Fruit fly (Drosophila melanogaster) whole organism, embryonic: Measurements from ENCODE around the gene DAAM.

ENCODE experiments used
- C15 ChIP-seq: fragments of 200-800 bp; sonication (Bioruptor generic); IDR thresholded peaks from 3 replicates; pipeline ENCODE4 v1.3.6; 2022; ENCODE audit warnings: missing biosample characterization, missing genetic modification characterization
- CG10147 ChIP-seq: fragments of 200-800 bp; sonication (Bioruptor generic); optimal IDR thresholded peaks from 2 replicates; lab custom pipeline; 2019; ENCODE audit warnings: missing biosample characterization, mild to moderate bottlenecking, missing genetic modification characterization, moderate library complexity
- CG10543 ChIP-seq: fragments of 200-800 bp; sonication (Bioruptor generic); optimal IDR thresholded peaks from 3 replicates; lab custom pipeline; 2017; ENCODE audit warnings: missing biosample characterization, mild to moderate bottlenecking, missing genetic modification characterization, moderate library complexity
- CG11723 ChIP-seq: fragments of 200-800 bp; sonication (Bioruptor generic); optimal IDR thresholded peaks from 2 replicates; lab custom pipeline; 2017; ENCODE audit warnings: missing biosample characterization, mild to moderate bottlenecking, missing genetic modification characterization
- CG13296 ChIP-seq: fragments of 200-800 bp; sonication (Bioruptor generic); optimal IDR thresholded peaks from 3 replicates; lab custom pipeline; 2018; ENCODE audit warnings: missing biosample characterization, mild to moderate bottlenecking, missing genetic modification characterization
- CG13894 ChIP-seq: fragments of 200-800 bp; sonication (Bioruptor generic); optimal IDR thresholded peaks from 3 replicates; lab custom pipeline; 2018; ENCODE audit warnings: missing biosample characterization, mild to moderate bottlenecking, missing genetic modification characterization, moderate library complexity
- CG15011 ChIP-seq: fragments of 200-800 bp; sonication (Bioruptor generic); optimal IDR thresholded peaks from 3 replicates; lab custom pipeline; 2018; ENCODE audit warnings: missing biosample characterization, mild to moderate bottlenecking, missing genetic modification characterization
- CG15479 ChIP-seq: fragments of 200-800 bp; sonication (Bioruptor generic); optimal IDR thresholded peaks from 3 replicates; lab custom pipeline; 2019; ENCODE audit warnings: missing biosample characterization, mild to moderate bottlenecking, missing genetic modification characterization, moderate library complexity
- CG17359 ChIP-seq: fragments of 200-800 bp; sonication (Bioruptor generic); optimal IDR thresholded peaks from 3 replicates; lab custom pipeline; 2018; ENCODE audit warnings: missing biosample characterization, mild to moderate bottlenecking, missing genetic modification characterization, moderate library complexity
- CG17612 ChIP-seq: fragments of 200-800 bp; sonication (Bioruptor generic); IDR thresholded peaks from 2 replicates; pipeline ENCODE4 v1.3.6; 2022; ENCODE audit warnings: missing biosample characterization, missing genetic modification characterization
- CG1832 ChIP-seq: fragments of 200-800 bp; sonication (Bioruptor generic); optimal IDR thresholded peaks from 2 replicates; lab custom pipeline; 2017; ENCODE audit warnings: missing biosample characterization, mild to moderate bottlenecking, missing genetic modification characterization, inconsistent platforms
- CG18476 ChIP-seq: fragments of 200-800 bp; sonication (Bioruptor generic); optimal IDR thresholded peaks from 2 replicates; lab custom pipeline; 2016; ENCODE audit warnings: missing biosample characterization, mild to moderate bottlenecking, missing genetic modification characterization
- CG2712 ChIP-seq: fragments of 200-800 bp; optimal IDR thresholded peaks from 3 replicates; lab custom pipeline; 2019; ENCODE audit warnings: missing biosample characterization, mild to moderate bottlenecking, missing genetic modification characterization, moderate library complexity
- CG31365 ChIP-seq: fragments of 200-800 bp; sonication (Bioruptor generic); optimal IDR thresholded peaks from 2 replicates; lab custom pipeline; 2018; ENCODE audit warnings: missing biosample characterization, mild to moderate bottlenecking, missing genetic modification characterization
- CG3281 ChIP-seq: fragments of 200-800 bp; sonication (Bioruptor generic); optimal IDR thresholded peaks from 3 replicates; lab custom pipeline; 2017; ENCODE audit warnings: missing biosample characterization, mild to moderate bottlenecking, missing genetic modification characterization
- CG33213 ChIP-seq: fragments of 200-800 bp; sonication (Bioruptor generic); optimal IDR thresholded peaks from 3 replicates; lab custom pipeline; 2016; ENCODE audit warnings: missing biosample characterization, missing genetic modification characterization
- CG34422 ChIP-seq: fragments of 200-800 bp; sonication (Bioruptor generic); IDR thresholded peaks from 3 replicates; pipeline ENCODE4 v1.3.6; 2022; ENCODE audit warnings: missing biosample characterization, missing genetic modification characterization
- CG3995 ChIP-seq: fragments of 200-800 bp; sonication (Bioruptor generic); optimal IDR thresholded peaks from 3 replicates; lab custom pipeline; 2016; ENCODE audit warnings: missing biosample characterization, missing genetic modification characterization
- CG4360 ChIP-seq: fragments of 200-800 bp; sonication (Bioruptor generic); IDR thresholded peaks from 2 replicates; pipeline ENCODE4 v1.3.6; 2022; ENCODE audit warnings: missing biosample characterization, missing genetic modification characterization
- CG4404 ChIP-seq: fragments of 200-800 bp; sonication (Bioruptor generic); IDR thresholded peaks from 2 replicates; pipeline ENCODE4 v1.3.6; 2022; ENCODE audit warnings: missing biosample characterization, missing genetic modification characterization
- CG4424 ChIP-seq: fragments of 200-800 bp; sonication (Bioruptor generic); optimal IDR thresholded peaks from 3 replicates; lab custom pipeline; 2016; ENCODE audit warnings: missing biosample characterization, missing genetic modification characterization
- CG4707 ChIP-seq: fragments of 200-800 bp; sonication (Bioruptor generic); optimal IDR thresholded peaks from 2 replicates; lab custom pipeline; 2018; ENCODE audit warnings: missing biosample characterization, mild to moderate bottlenecking, missing genetic modification characterization, moderate library complexity
- CG9609 ChIP-seq: fragments of 200-800 bp; sonication (Bioruptor generic); optimal IDR thresholded peaks from 3 replicates; lab custom pipeline; 2016; ENCODE audit warnings: missing biosample characterization, missing genetic modification characterization
- D19A ChIP-seq: fragments of 200-800 bp; optimal IDR thresholded peaks from 3 replicates; lab custom pipeline; 2019; ENCODE audit warnings: missing biosample characterization, mild to moderate bottlenecking, missing genetic modification characterization, moderate library complexity
- Eip74EF ChIP-seq, 2 experiments: fragments of 200-800 bp in 1 of 2; fragments of >200 bp in 1 of 2; sonication (Bioruptor generic) in 1 of 2; optimal IDR thresholded peaks; 2 replicates each; lab custom pipeline; 2017 to 2019; ENCODE audit warnings: missing biosample characterization in 2 of 2, missing genetic modification characterization in 2 of 2, mild to moderate bottlenecking in 1 of 2, moderate library complexity in 1 of 2
- GATAe ChIP-seq: fragments of 200-800 bp; sonication (Bioruptor generic); conservative IDR thresholded peaks from 2 replicates; pipeline ENCODE4 v1.3.6; 2022; ENCODE audit warnings: missing biosample characterization, missing genetic modification characterization
- HLHmδ ChIP-seq: fragments of 200-800 bp; sonication (Bioruptor generic); optimal IDR thresholded peaks from 2 replicates; lab custom pipeline; 2018; ENCODE audit warnings: missing biosample characterization, mild to moderate bottlenecking, missing genetic modification characterization, moderate library complexity
- Lpt ChIP-seq: fragments of >200 bp; optimal IDR thresholded peaks from 2 replicates; lab custom pipeline; 2018; ENCODE audit warnings: missing biosample characterization, missing genetic modification characterization
- MTF-1 ChIP-seq: fragments of 200-800 bp; sonication (Bioruptor generic); optimal IDR thresholded peaks from 2 replicates; lab custom pipeline; 2018; ENCODE audit warnings: missing biosample characterization, mild to moderate bottlenecking, missing genetic modification characterization, borderline replicate concordance
- Max ChIP-seq: fragments of 200-800 bp; sonication (Bioruptor generic); optimal IDR thresholded peaks from 2 replicates; lab custom pipeline; 2016; ENCODE audit warnings: missing biosample characterization, mild to moderate bottlenecking, missing genetic modification characterization
- Med ChIP-seq: fragments of 200-800 bp; sonication (Bioruptor generic); peaks from one replicate; lab custom pipeline; 2016; ENCODE audit warnings: missing biosample characterization, missing genetic modification characterization, mild to moderate bottlenecking, inconsistent platforms, moderate library complexity
- Nf-YC ChIP-seq: fragments of 200-800 bp; optimal IDR thresholded peaks from 3 replicates; lab custom pipeline; 2019; ENCODE audit warnings: missing biosample characterization, mild to moderate bottlenecking, missing genetic modification characterization, moderate library complexity
- Opbp ChIP-seq: fragments of 200-800 bp; sonication (Bioruptor generic); IDR thresholded peaks from 3 replicates; pipeline ENCODE4 v1.3.6; 2022; ENCODE audit warnings: missing biosample characterization, missing genetic modification characterization; ENCODE audit not compliant: partially characterized antibody
- Rfx ChIP-seq: fragments of 200-800 bp; sonication (Bioruptor generic); IDR thresholded peaks from 2 replicates; pipeline ENCODE4 v1.3.6; 2022; ENCODE audit warnings: missing biosample characterization, missing genetic modification characterization
- Side ChIP-seq: fragments of 200-800 bp; sonication (Bioruptor generic); optimal IDR thresholded peaks from 2 replicates; lab custom pipeline; 2016; ENCODE audit warnings: missing biosample characterization, missing genetic modification characterization
- Sry-β ChIP-seq: fragments of 200-800 bp; sonication (Bioruptor generic); optimal IDR thresholded peaks from 2 replicates; lab custom pipeline; 2018; ENCODE audit warnings: missing biosample characterization, mild to moderate bottlenecking, missing genetic modification characterization, moderate library complexity
- al ChIP-seq: fragments of 200-800 bp; sonication (Bioruptor generic); IDR thresholded peaks from 2 replicates; pipeline ENCODE4 v1.3.6; 2022; ENCODE audit warnings: missing biosample characterization, missing genetic modification characterization
- ase ChIP-seq: fragments of 200-800 bp; sonication (Bioruptor generic); IDR thresholded peaks from 3 replicates; pipeline ENCODE4 v1.3.6; 2022; ENCODE audit warnings: missing biosample characterization, missing genetic modification characterization
- btn ChIP-seq: fragments of 200-800 bp; sonication (Bioruptor generic); optimal IDR thresholded peaks from 2 replicates; lab custom pipeline; 2016; ENCODE audit warnings: missing biosample characterization, missing genetic modification characterization
- chm ChIP-seq: fragments of 200-800 bp; sonication (Bioruptor generic); IDR thresholded peaks from 2 replicates; pipeline ENCODE4 v1.3.6; 2022; ENCODE audit warnings: missing biosample characterization, missing genetic modification characterization
- crp ChIP-seq, 2 experiments: fragments of 200-800 bp; sonication (Bioruptor generic); optimal IDR thresholded peaks; 2 replicates in 1 of 2; 3 replicates in 1 of 2; lab custom pipeline; 2017; ENCODE audit warnings: missing biosample characterization in 2 of 2, missing genetic modification characterization in 2 of 2, mild to moderate bottlenecking in 1 of 2, moderate library complexity in 1 of 2
- eve ChIP-seq, 2 experiments: fragments of >200 bp; optimal IDR thresholded peaks; 2 replicates each; lab custom pipeline; 2017; ENCODE audit warnings: missing biosample characterization in 2 of 2, missing genetic modification characterization in 2 of 2
- gem ChIP-seq: fragments of 200-800 bp; sonication (Bioruptor generic); optimal IDR thresholded peaks from 2 replicates; lab custom pipeline; 2019; ENCODE audit warnings: missing biosample characterization, mild to moderate bottlenecking, missing genetic modification characterization, moderate library complexity
- insv ChIP-seq, 2 experiments: fragments of 200-800 bp; sonication (Bioruptor generic); optimal IDR thresholded peaks; 3 replicates each; lab custom pipeline; 2016 to 2018; ENCODE audit warnings: missing biosample characterization in 2 of 2, missing genetic modification characterization in 2 of 2
- mam ChIP-seq: fragments of 200-800 bp; sonication (Bioruptor generic); optimal IDR thresholded peaks from 3 replicates; lab custom pipeline; 2016; ENCODE audit warnings: missing biosample characterization, missing genetic modification characterization
- row ChIP-seq: fragments of 200-800 bp; sonication (Bioruptor generic); IDR thresholded peaks from 3 replicates; pipeline ENCODE4 v1.3.6; 2022; ENCODE audit warnings: missing biosample characterization, missing genetic modification characterization
- sna ChIP-seq: fragments of 200-800 bp; sonication (Bioruptor generic); IDR thresholded peaks from 2 replicates; pipeline ENCODE4 v1.3.6; 2022; ENCODE audit warnings: missing biosample characterization, missing genetic modification characterization; ENCODE audit not compliant: partially characterized antibody
- so ChIP-seq: fragments of 200-800 bp; sonication (Bioruptor generic); IDR thresholded peaks from 3 replicates; pipeline ENCODE4 v1.3.6; 2022; ENCODE audit warnings: missing biosample characterization, missing genetic modification characterization
- stc ChIP-seq: fragments of 200-800 bp; sonication (Bioruptor generic); IDR thresholded peaks from 2 replicates; pipeline ENCODE4 v1.3.6; 2022; ENCODE audit warnings: missing biosample characterization, missing genetic modification characterization
- twi ChIP-seq: fragments of 200-800 bp; optimal IDR thresholded peaks from 2 replicates; lab custom pipeline; 2019; ENCODE audit warnings: missing biosample characterization, mild to moderate bottlenecking, missing genetic modification characterization, moderate library complexity

Gene DAAM

DNA sequence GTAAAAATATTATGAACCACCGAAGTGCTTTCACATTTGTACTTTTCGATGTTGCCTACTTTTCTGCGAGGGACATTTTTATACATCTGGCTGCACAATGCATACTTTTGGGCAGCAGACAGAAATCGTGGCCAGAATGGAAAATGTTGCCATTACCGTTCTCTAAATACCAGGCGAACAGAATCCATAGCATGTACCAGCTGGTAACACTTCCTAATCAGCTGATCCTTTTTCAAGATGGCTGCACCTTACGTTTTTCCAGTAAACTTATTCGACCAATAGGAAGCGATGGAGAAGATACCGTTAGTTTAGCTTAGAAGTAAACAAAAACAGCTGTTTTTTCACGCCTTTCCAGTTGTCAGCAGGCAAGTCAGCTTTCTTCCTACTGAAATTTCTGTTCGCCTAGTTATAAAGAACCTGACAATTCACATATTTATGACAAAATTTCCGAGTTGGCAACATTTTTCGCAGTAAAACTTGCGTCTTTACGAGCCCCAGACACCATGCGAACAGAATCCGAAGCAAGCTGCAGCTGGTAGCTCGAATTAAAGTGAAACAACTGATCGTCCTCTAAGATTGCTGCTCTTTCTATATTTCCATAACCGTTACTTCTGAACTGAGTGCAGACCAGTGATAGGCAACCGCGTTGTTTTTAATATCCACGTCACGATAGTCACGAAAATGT lies 33.1 kb downstream of the DAAM start (continued):
- no peak for TF ChIP-seq so (GFP tag; lab: Robert Waterston, UW)
- TF ChIP-seq sna (GFP tag; lab: Robert Waterston, UW): no peak
- peak; percentile 17; the same call in 1 of the 2 replicates for TF ChIP-seq stc (GFP tag; lab: Robert Waterston, UW)
- no peak for TF ChIP-seq D19A (tag; lab: Kevin White, UChicago)
- no peak for TF ChIP-seq HLHmδ (GFP tag; lab: Kevin White, UChicago)
- TF ChIP-seq row: no peak
- no peak for TF ChIP-seq CG4360
- peak; percentile 52 for TF ChIP-seq CG33213 (GFP tag; lab: Kevin White, UChicago)
- TF ChIP-seq CG4707: no peak
- no peak for TF ChIP-seq CG11723
- no peak for TF ChIP-seq Max (GFP tag; lab: Kevin White, UChicago)
- TF ChIP-seq Eip74EF (GFP tag; optimal IDR thresholded peaks at IDR 0.05; lab: Kevin White, UChicago): no peak
- TF ChIP-seq Sry-β (GFP tag; lab: Kevin White, UChicago): no peak
- TF ChIP-seq chm (GFP tag; lab: Robert Waterston, UW): no peak
- TF ChIP-seq Med (GFP tag; lab: Kevin White, UChicago): peak; percentile 53
- TF ChIP-seq CG18476 (GFP tag; lab: Kevin White, UChicago): no peak
- TF ChIP-seq GATAe (GFP tag; lab: Robert Waterston, UW): no peak
- TF ChIP-seq eve (GFP tag; optimal IDR thresholded peaks at IDR 0.05; lab: Kevin White, UChicago): no peak
- no peak for TF ChIP-seq MTF-1
- TF ChIP-seq Rfx: no peak
- TF ChIP-seq C15 (GFP tag; lab: Robert Waterston, UW): no peak
- TF ChIP-seq CG10543: no peak
- no peak for TF ChIP-seq CG10147 (GFP tag; lab: Kevin White, UChicago)
- no peak for TF ChIP-seq CG17359 (tag; lab: Kevin White, UChicago)
- no peak for TF ChIP-seq CG13894
- no peak for TF ChIP-seq CG31365 (tag; lab: Kevin White, UChicago)
- peak in 1 of 2 experiments; percentile 80 for TF ChIP-seq crp (GFP tag; optimal IDR thresholded peaks at IDR 0.05; lab: Kevin White, UChicago)
- no peak for TF ChIP-seq CG4424 (GFP tag; lab: Kevin White, UChicago)
- TF ChIP-seq Side (GFP tag; lab: Kevin White, UChicago): no peak
- TF ChIP-seq ase (GFP tag; lab: Robert Waterston, UW): no peak
- no peak for TF ChIP-seq CG15011
- peak; percentile 39; the same call in 1 of the 2 replicates for TF ChIP-seq CG17612 (GFP tag; lab: Robert Waterston, UW)
- no peak for TF ChIP-seq CG3281 (GFP tag; lab: Kevin White, UChicago)
- TF ChIP-seq Opbp (GFP tag; lab: Robert Waterston, UW): no peak
- TF ChIP-seq CG15479: no peak
- no peak for TF ChIP-seq Lpt (GFP tag; lab: Kevin White, UChicago)
- peak; percentile 96 for TF ChIP-seq Nf-YC (tag; lab: Kevin White, UChicago)
- TF ChIP-seq CG1832 (GFP tag; lab: Kevin White, UChicago): no peak
- no peak for TF ChIP-seq CG9609 (GFP tag; lab: Kevin White, UChicago)
- no peak for TF ChIP-seq CG2712
- peak in 1 of 2 experiments; percentile 6 for TF ChIP-seq insv (GFP tag; optimal IDR thresholded peaks at IDR 0.05; lab: Kevin White, UChicago)
- TF ChIP-seq btn (GFP tag; lab: Kevin White, UChicago): no peak
- TF ChIP-seq twi (tag; lab: Kevin White, UChicago): no peak
- no peak for TF ChIP-seq gem
- TF ChIP-seq CG34422 (GFP tag; lab: Robert Waterston, UW): no peak
- no peak for TF ChIP-seq mam (GFP tag; lab: Kevin White, UChicago)
- no peak for TF ChIP-seq CG3995
- TF ChIP-seq CG13296: no peak
- no peak for TF ChIP-seq al (GFP tag; lab: Robert Waterston, UW)
- no peak for TF ChIP-seq CG4404 (GFP tag; lab: Robert Waterston, UW)
